Worm (Caenorhabditis elegans) whole organism, mixed stage, embryonic: Measurements from ENCODE around the gene his-18.

Experiments used
- M03D4.4 ChIP-seq: sonication (generic microtip); optimal IDR thresholded peaks from 2 replicates; lab custom pipeline; 2017; ENCODE audit warnings: mild to moderate bottlenecking, missing genetic modification characterization, missing compliant biosample characterization
- bed-3 ChIP-seq: fragments of 200-800 bp; sonication (Bioruptor generic); optimal IDR thresholded peaks from 3 replicates; lab custom pipeline; 2018; ENCODE audit warnings: mild to moderate bottlenecking, missing genetic modification characterization, moderate library complexity, missing compliant biosample characterization
- blmp-1 ChIP-seq: fragments of 150-350 bp; optimal IDR thresholded peaks from 2 replicates; lab custom pipeline; 2014; ENCODE audit warnings: missing biosample characterization, missing genetic modification characterization
- ceh-39 ChIP-seq: fragments of 150-350 bp; optimal IDR thresholded peaks from 2 replicates; lab custom pipeline; 2014; ENCODE audit warnings: missing biosample characterization, missing genetic modification characterization
- ceh-83 ChIP-seq: fragments of 200-800 bp; sonication (Bioruptor generic); optimal IDR thresholded peaks from 2 replicates; lab custom pipeline; 2018; ENCODE audit warnings: mild to moderate bottlenecking, missing genetic modification characterization, missing compliant biosample characterization
- ces-1 ChIP-seq: fragments of 150-350 bp; optimal IDR thresholded peaks from 2 replicates; lab custom pipeline; 2014; ENCODE audit warnings: missing biosample characterization, missing genetic modification reagents, missing genetic modification characterization
- drap-1 ChIP-seq: fragments of 200-800 bp; sonication (Bioruptor generic); optimal IDR thresholded peaks from 3 replicates; lab custom pipeline; 2018; ENCODE audit warnings: mild to moderate bottlenecking, missing genetic modification characterization, missing compliant biosample characterization
- elt-1 ChIP-seq: sonication (generic microtip); optimal IDR thresholded peaks from 2 replicates; lab custom pipeline; 2017; ENCODE audit warnings: missing genetic modification characterization, mild to moderate bottlenecking, missing compliant biosample characterization, antibody characterized with exemption, moderate library complexity, borderline replicate concordance; ENCODE audit not compliant: insufficient read depth
- elt-3 ChIP-seq: fragments of 150-350 bp; optimal IDR thresholded peaks from 2 replicates; lab custom pipeline; 2014; ENCODE audit warnings: missing biosample characterization, missing genetic modification characterization
- flh-1 ChIP-seq: fragments of 200-800 bp; sonication (Bioruptor generic); optimal IDR thresholded peaks from 2 replicates; lab custom pipeline; 2018; ENCODE audit warnings: mild to moderate bottlenecking, missing genetic modification characterization, moderate library complexity, missing compliant biosample characterization
- ham-2 ChIP-seq: fragments of 200-800 bp; sonication (Bioruptor generic); optimal IDR thresholded peaks from 2 replicates; lab custom pipeline; 2018; ENCODE audit warnings: mild to moderate bottlenecking, missing genetic modification characterization, missing compliant biosample characterization
- hlh-1 ChIP-seq: fragments of 150-350 bp; optimal IDR thresholded peaks from 2 replicates; lab custom pipeline; 2014; ENCODE audit warnings: missing biosample characterization, missing genetic modification reagents, missing genetic modification characterization
- lsy-2 ChIP-seq: fragments of 150-350 bp; optimal IDR thresholded peaks from 2 replicates; lab custom pipeline; 2014; ENCODE audit warnings: missing biosample characterization, missing genetic modification characterization
- mep-1 ChIP-seq: fragments of 150-350 bp; optimal IDR thresholded peaks from 2 replicates; lab custom pipeline; 2017; ENCODE audit warnings: missing biosample characterization, missing genetic modification reagents, missing genetic modification characterization, inconsistent platforms
- mls-2 ChIP-seq: sonication (generic microtip); optimal IDR thresholded peaks from 2 replicates; lab custom pipeline; 2016; ENCODE audit warnings: mild to moderate bottlenecking, missing genetic modification characterization, moderate library complexity, missing compliant biosample characterization
- nhr-12 ChIP-seq: fragments of 150-350 bp; optimal IDR thresholded peaks from 2 replicates; lab custom pipeline; 2014; ENCODE audit warnings: missing biosample characterization, missing genetic modification characterization
- nhr-2 ChIP-seq: fragments of 150-350 bp; optimal IDR thresholded peaks from 2 replicates; lab custom pipeline; 2014; ENCODE audit warnings: missing biosample characterization, missing genetic modification characterization
- nhr-237 ChIP-seq: fragments of 150-350 bp; optimal IDR thresholded peaks from 2 replicates; lab custom pipeline; 2014; ENCODE audit warnings: missing biosample characterization, missing genetic modification characterization
- nhr-28 ChIP-seq: fragments of 150-350 bp; optimal IDR thresholded peaks from 2 replicates; lab custom pipeline; 2014; ENCODE audit warnings: missing biosample characterization, missing genetic modification characterization
- nhr-76 ChIP-seq: sonication (generic microtip); optimal IDR thresholded peaks from 2 replicates; lab custom pipeline; 2017; ENCODE audit warnings: missing biosample characterization, missing genetic modification characterization
- pha-4 ChIP-seq: fragments of 150-350 bp; optimal IDR thresholded peaks from 2 replicates; lab custom pipeline; 2018; ENCODE audit warnings: missing biosample characterization, missing genetic modification reagents, missing genetic modification characterization
- snpc-4 ChIP-seq: fragments of 150-350 bp; optimal IDR thresholded peaks from 2 replicates; lab custom pipeline; 2014; ENCODE audit warnings: missing biosample characterization, missing genetic modification characterization
- sptf-1 ChIP-seq: sonication (generic microtip); optimal IDR thresholded peaks from 2 replicates; lab custom pipeline; 2017; ENCODE audit warnings: mild to moderate bottlenecking, missing genetic modification characterization, moderate library complexity, missing compliant biosample characterization
- tbx-8 ChIP-seq: fragments of 200-800 bp; sonication (Bioruptor generic); optimal IDR thresholded peaks from 2 replicates; lab custom pipeline; 2018; ENCODE audit warnings: mild to moderate bottlenecking, missing genetic modification characterization, moderate library complexity, missing compliant biosample characterization
- unc-120 ChIP-seq: sonication (generic microtip); optimal IDR thresholded peaks from 2 replicates; lab custom pipeline; 2017; ENCODE audit warnings: missing genetic modification characterization, missing compliant biosample characterization; ENCODE audit not compliant: poor library complexity, severe bottlenecking
- unc-39 ChIP-seq: fragments of 150-350 bp; optimal IDR thresholded peaks from 2 replicates; lab custom pipeline; 2014; ENCODE audit warnings: missing biosample characterization, missing genetic modification characterization
- unc-62 ChIP-seq: fragments of 150-350 bp; optimal IDR thresholded peaks from 2 replicates; lab custom pipeline; 2014; ENCODE audit warnings: missing biosample characterization, missing genetic modification reagents, missing genetic modification characterization
- zip-8 ChIP-seq: fragments of 150-350 bp; optimal IDR thresholded peaks from 2 replicates; lab custom pipeline; 2014; ENCODE audit warnings: missing biosample characterization, missing genetic modification characterization
- ztf-11 ChIP-seq: fragments of 150-350 bp; optimal IDR thresholded peaks from 2 replicates; lab custom pipeline; 2014; ENCODE audit warnings: missing biosample characterization, missing genetic modification characterization

his-18 gene

DNA sequence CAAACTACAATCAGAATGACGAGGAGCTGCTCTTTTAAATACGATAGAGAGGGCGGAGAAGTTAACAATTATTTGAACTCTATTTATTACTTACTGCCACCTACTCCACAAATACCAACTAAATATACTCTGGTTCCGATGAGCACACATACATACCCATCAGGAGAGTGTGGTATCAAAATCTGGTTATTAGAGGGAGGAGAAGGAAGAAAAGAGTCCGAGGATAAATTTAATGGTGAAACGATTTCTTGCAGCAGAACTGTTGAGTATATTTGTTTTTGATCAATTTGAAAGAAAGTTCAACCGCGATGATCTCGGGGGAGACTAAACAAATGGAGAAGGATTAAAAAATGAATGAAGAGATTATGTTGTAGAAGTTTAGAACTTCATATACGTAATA is 30.9 kb downstream of the his-18 start, which contains the start of gene H14N18.4:
Gene H14N18.4 (minus strand): TSS at position 12 of the 400 bp plus-strand sequence.
- TF ChIP-seq zip-8 (tag; lab: Kevin White, UChicago) (no peak), M03D4.4 (tag; lab: Kevin White, UChicago) (no peak), elt-3 (no peak), nhr-76 (no peak), nhr-2 (tag; lab: Kevin White, UChicago) (no peak), unc-39 (tag; lab: Kevin White, UChicago) (no peak), nhr-12 (tag; lab: Kevin White, UChicago) (no peak), unc-62 (GFP tag; lab: Kevin White, UChicago) (no peak), ceh-39 (tag; lab: Kevin White, UChicago) (no peak), lsy-2 (tag; lab: Kevin White, UChicago) (no peak), snpc-4 (tag; lab: Kevin White, UChicago) (no peak), hlh-1 (tag; lab: Kevin White, UChicago) (no peak)
- TF ChIP-seq, all 35 proteins: peak for 0

DNA sequence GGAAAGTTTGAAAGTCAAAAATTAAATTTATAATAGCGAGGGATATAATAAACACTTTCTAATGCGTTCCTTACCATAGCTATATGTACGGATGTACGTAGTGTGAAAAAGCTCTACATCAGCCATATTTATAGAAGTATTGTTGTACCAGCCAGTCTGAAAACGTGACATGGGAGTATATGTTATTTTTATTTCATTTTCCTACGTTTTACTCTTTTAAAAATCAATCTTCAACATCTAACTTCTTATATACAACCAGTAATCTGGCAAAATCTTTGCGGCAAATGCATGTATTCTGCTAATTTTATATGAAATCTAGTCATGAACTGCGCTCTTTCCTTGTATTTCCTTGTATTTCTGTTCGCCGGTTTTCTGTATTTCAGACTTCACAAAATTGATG is 34.3 kb downstream of the his-18 start, which contains the start of gene H14N18.2:
Gene H14N18.2 (plus strand): TSS at position 301 of the 400 bp plus-strand sequence.
- TF ChIP-seq nhr-2 (tag; lab: Kevin White, UChicago): no peak
- TF ChIP-seq ceh-83 (GFP tag; lab: Kevin White, UChicago): no peak
- TF ChIP-seq pha-4 (tag; lab: Kevin White, UChicago): no peak
- no peak for TF ChIP-seq nhr-76
- TF ChIP-seq unc-120 (tag; lab: Kevin White, UChicago): no peak
- TF ChIP-seq ces-1 (GFP tag; lab: Kevin White, UChicago): no peak
- TF ChIP-seq sptf-1 (tag; lab: Kevin White, UChicago): no peak
- no peak for TF ChIP-seq M03D4.4 (tag; lab: Kevin White, UChicago)
- TF ChIP-seq lsy-2 (tag; lab: Kevin White, UChicago): no peak
- no peak for TF ChIP-seq ham-2 (GFP tag; lab: Kevin White, UChicago)
- TF ChIP-seq nhr-12 (tag; lab: Kevin White, UChicago): no peak
- no peak for TF ChIP-seq bed-3 (GFP tag; lab: Kevin White, UChicago)
- no peak for TF ChIP-seq zip-8 (tag; lab: Kevin White, UChicago)

DNA sequence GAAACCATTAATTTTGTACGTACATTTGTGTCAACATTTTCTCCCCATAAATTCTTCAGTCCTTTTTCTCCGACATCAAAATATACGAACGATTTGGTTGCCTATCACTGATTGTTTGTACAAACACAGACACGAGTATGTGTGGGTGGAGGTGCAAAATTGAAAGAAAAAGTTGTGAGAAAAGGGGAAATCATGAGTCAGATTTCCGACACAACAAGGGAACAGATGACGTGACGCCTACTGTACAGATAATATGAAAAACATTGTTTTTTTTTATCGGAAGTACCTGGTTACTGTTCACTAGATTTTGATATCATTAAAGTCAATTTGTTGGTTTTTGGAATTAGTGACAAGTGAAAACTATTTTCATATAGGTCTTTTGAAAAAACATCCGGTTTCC is 36.2 kb downstream of the his-18 start:
- TF ChIP-seq blmp-1 (tag; lab: Kevin White, UChicago) (no peak), sptf-1 (tag; lab: Kevin White, UChicago) (no peak), nhr-28 (tag; lab: Kevin White, UChicago) (no peak), drap-1 (GFP tag; lab: Kevin White, UChicago) (no peak), nhr-2 (tag; lab: Kevin White, UChicago) (no peak), elt-1 (tag; lab: Kevin White, UChicago) (no peak), ceh-83 (GFP tag; lab: Kevin White, UChicago) (no peak), lsy-2 (tag; lab: Kevin White, UChicago) (no peak), hlh-1 (tag; lab: Kevin White, UChicago) (no peak), unc-39 (tag; lab: Kevin White, UChicago) (no peak), snpc-4 (tag; lab: Kevin White, UChicago) (no peak), ztf-11 (tag; lab: Kevin White, UChicago) (no peak)
- TF ChIP-seq, all 35 proteins: peak for 0

DNA sequence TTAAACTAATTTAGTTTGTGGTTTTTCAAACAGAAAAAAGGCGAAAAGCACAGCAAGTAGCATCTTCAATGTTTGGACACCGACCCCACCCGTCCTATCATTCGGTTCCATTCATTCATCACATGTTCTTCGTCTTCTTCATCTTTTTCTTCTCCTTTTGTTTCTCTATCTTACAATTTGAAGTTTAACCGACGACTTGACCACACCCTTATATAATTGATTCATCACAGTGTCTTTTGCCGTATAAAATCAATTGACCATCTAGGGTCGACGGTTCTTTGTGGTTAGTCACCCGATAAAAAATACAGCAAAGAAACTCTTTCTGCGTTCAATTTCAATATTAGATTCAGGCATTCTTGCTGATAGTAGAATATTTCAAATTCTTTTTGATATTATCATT is 37.1 kb downstream of the his-18 start:
- no peak for TF ChIP-seq zip-8 (tag; lab: Kevin White, UChicago)
- no peak for TF ChIP-seq elt-1 (tag; lab: Kevin White, UChicago)
- no peak for TF ChIP-seq tbx-8 (GFP tag; lab: Kevin White, UChicago)
- TF ChIP-seq blmp-1 (tag; lab: Kevin White, UChicago): no peak
- no peak for TF ChIP-seq nhr-237 (tag; lab: Kevin White, UChicago)
- TF ChIP-seq lsy-2 (tag; lab: Kevin White, UChicago): no peak
- TF ChIP-seq nhr-2 (tag; lab: Kevin White, UChicago): no peak
- TF ChIP-seq pha-4 (tag; lab: Kevin White, UChicago): no peak
- no peak for TF ChIP-seq mls-2
- TF ChIP-seq bed-3 (GFP tag; lab: Kevin White, UChicago): no peak
- no peak for TF ChIP-seq snpc-4 (tag; lab: Kevin White, UChicago)
- TF ChIP-seq unc-39 (tag; lab: Kevin White, UChicago): no peak
- no peak for TF ChIP-seq flh-1 (GFP tag; lab: Kevin White, UChicago)
- no peak for TF ChIP-seq drap-1 (GFP tag; lab: Kevin White, UChicago)
- TF ChIP-seq ces-1 (GFP tag; lab: Kevin White, UChicago): no peak
- no peak for TF ChIP-seq ham-2 (GFP tag; lab: Kevin White, UChicago)
- TF ChIP-seq mep-1 (tag; lab: Kevin White, UChicago): no peak
